Worm (Caenorhabditis elegans): Measurements from ENCODE around the gene snpc-3.4.

Gene snpc-3.4

DNA sequence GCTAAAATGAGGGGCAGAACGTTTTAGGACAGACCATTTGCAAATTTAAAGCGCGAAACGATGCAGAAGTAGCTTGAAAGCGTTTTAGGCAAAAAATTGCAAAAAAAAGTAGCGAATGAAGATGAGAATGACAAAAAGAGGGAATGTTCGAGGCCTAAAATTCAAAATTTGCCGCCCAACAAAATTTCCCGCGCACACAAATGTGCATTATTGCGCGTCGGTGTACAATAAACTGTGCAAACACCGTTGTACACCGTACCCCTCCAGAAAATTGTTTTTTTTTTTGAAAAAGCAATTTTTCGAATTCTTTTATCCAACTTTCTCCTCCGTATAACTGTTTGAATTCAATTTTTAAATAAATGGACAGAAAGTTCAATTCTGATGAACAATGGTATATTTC is at the start of gene snpc-3.4 (continued):
- no peak for TF ChIP-seq T26A5.8 (tag; optimal IDR thresholded peaks at IDR 0.05)
- no peak for TF ChIP-seq let-607 (tag; optimal IDR thresholded peaks at IDR 0.05)
- no peak for TF ChIP-seq ztf-22 (GFP tag; optimal IDR thresholded peaks at IDR 0.05)
- TF ChIP-seq nhr-80 (tag; optimal IDR thresholded peaks at IDR 0.05): no peak
- no peak for TF ChIP-seq K12H6.12 (tag; optimal IDR thresholded peaks at IDR 0.05)
- TF ChIP-seq attf-6 (GFP tag; IDR thresholded peaks at IDR 0.05): peak; percentile 69
- peak; percentile 27 for TF ChIP-seq snpc-4 (GFP tag; optimal IDR thresholded peaks at IDR 0.05)
- TF ChIP-seq snpc-4 (tag; optimal IDR thresholded peaks at IDR 0.05): peak; percentile 31 to 61 (median 50)
- no peak for TF ChIP-seq somi-1 (GFP tag; optimal IDR thresholded peaks at IDR 0.05)
- peak; percentile 37 for TF ChIP-seq lin-40 (tag; optimal IDR thresholded peaks at IDR 0.05)
- no peak for TF ChIP-seq akir-1 (GFP tag; optimal IDR thresholded peaks at IDR 0.05)
- peak; percentile 94 for TF ChIP-seq xnd-1 (tag; optimal IDR thresholded peaks at IDR 0.05)
- peak; percentile 63; the same call in 1 of the 2 replicates for TF ChIP-seq attf-3 (GFP tag; conservative IDR thresholded peaks at IDR 0.05)
- TF ChIP-seq hmg-20 (GFP tag; IDR thresholded peaks at IDR 0.05): no peak
- no peak for TF ChIP-seq ztf-26 (tag; optimal IDR thresholded peaks at IDR 0.05)
- no peak for TF ChIP-seq fkh-3 (tag; optimal IDR thresholded peaks at IDR 0.05)
- peak; percentile 99 for TF ChIP-seq madf-6 (GFP tag; IDR thresholded peaks at IDR 0.05)
- peak; percentile 98 for TF ChIP-seq hsf-1 (GFP tag; IDR thresholded peaks at IDR 0.05)
- no peak for TF ChIP-seq F57C9.4 (tag; optimal IDR thresholded peaks at IDR 0.05)
- no peak for TF ChIP-seq sptf-2 (GFP tag; optimal IDR thresholded peaks at IDR 0.05)
- TF ChIP-seq let-526 (GFP tag; IDR thresholded peaks at IDR 0.05): no peak
- TF ChIP-seq gei-17 (GFP tag; optimal IDR thresholded peaks at IDR 0.05): no peak
- peak; percentile 86 for TF ChIP-seq F33H1.4 (GFP tag; IDR thresholded peaks at IDR 0.05)
- TF ChIP-seq die-1 (tag; optimal IDR thresholded peaks at IDR 0.05): no peak
- TF ChIP-seq K11D2.4 (GFP tag; IDR thresholded peaks at IDR 0.05): 0 out of 2 replicates have a peak, but pooled peaks have one; percentile 42
- peak; percentile 81 for TF ChIP-seq F49E8.2 (tag; optimal IDR thresholded peaks at IDR 0.05; ENCODE audit: insufficient read depth)
- TF ChIP-seq ztf-6 (GFP tag; IDR thresholded peaks at IDR 0.05): 0 out of 2 replicates have a peak, but pooled peaks have one; percentile 18
- TF ChIP-seq ekl-4 (GFP tag; IDR thresholded peaks at IDR 0.05): peak; percentile 88
- peak; percentile 81 for TF ChIP-seq lir-1 (GFP tag; conservative IDR thresholded peaks at IDR 0.05)
- no peak for TF ChIP-seq aptf-3 (GFP tag; IDR thresholded peaks at IDR 0.05)
- TF ChIP-seq ceh-27 (GFP tag; optimal IDR thresholded peaks at IDR 0.05): peak; percentile 71
- TF ChIP-seq madf-3 (GFP tag; IDR thresholded peaks at IDR 0.05): peak; percentile 95
- peak; percentile 81 for TF ChIP-seq unc-130 (GFP tag; optimal IDR thresholded peaks at IDR 0.05)
- TF ChIP-seq Y67H2A.10 (GFP tag; conservative IDR thresholded peaks at IDR 0.05): 0 out of 2 replicates have a peak, but pooled peaks have one; percentile 10
- TF ChIP-seq T07F8.4 (tag; optimal IDR thresholded peaks at IDR 0.05): no peak
- TF ChIP-seq ztf-18 (tag; optimal IDR thresholded peaks at IDR 0.05): peak; percentile 78
- no peak for TF ChIP-seq zfh-2 (GFP tag; conservative IDR thresholded peaks at IDR 0.05)
- TF ChIP-seq rec-8 (tag; optimal IDR thresholded peaks at IDR 0.05): no peak
- no peak for TF ChIP-seq madf-10 (tag; optimal IDR thresholded peaks at IDR 0.05)
- TF ChIP-seq madf-8 (GFP tag; conservative IDR thresholded peaks at IDR 0.05): peak; percentile 96
- TF ChIP-seq lin-26 (GFP tag; IDR thresholded peaks at IDR 0.05): 0 out of 2 replicates have a peak, but pooled peaks have one; percentile 15
- TF ChIP-seq lag-1 (GFP tag; IDR thresholded peaks at IDR 0.05): no peak
- peak; percentile 96 for TF ChIP-seq dpl-1 (GFP tag; optimal IDR thresholded peaks at IDR 0.05)
- TF ChIP-seq mcd-1 (GFP tag; IDR thresholded peaks at IDR 0.05): peak; percentile 77
- no peak for TF ChIP-seq ztf-25 (GFP tag; IDR thresholded peaks at IDR 0.05)
- TF ChIP-seq F23B12.7 (tag; optimal IDR thresholded peaks at IDR 0.05; ENCODE audit: insufficient read depth): peak; percentile 21
- TF ChIP-seq hmg-1.2 (GFP tag; IDR thresholded peaks at IDR 0.05): peak; percentile 69
- TF ChIP-seq hrde-1 (tag; optimal IDR thresholded peaks at IDR 0.05; ENCODE audit: borderline replicate concordance): peak; percentile 4

All from whole organism, young adult.